Worm (Caenorhabditis elegans) whole organism, L2 larva: ENCODE data around the gene K09E2.2.

Experiments used
- F13H6.1 ChIP-seq: sonication (generic microtip); optimal IDR thresholded peaks from 2 replicates; lab custom pipeline; 2016; ENCODE audit warnings: missing genetic modification characterization, missing compliant biosample characterization
- R02D3.7 ChIP-seq: fragments of 150-350 bp; optimal IDR thresholded peaks from 2 replicates; lab custom pipeline; 2014; ENCODE audit warnings: missing biosample characterization, missing genetic modification characterization
- Y55F3AM.14 ChIP-seq: fragments of 200-800 bp; sonication (Bioruptor generic); optimal IDR thresholded peaks from 2 replicates; lab custom pipeline; 2018; ENCODE audit warnings: mild to moderate bottlenecking, missing genetic modification characterization, missing compliant biosample characterization
- ZK546.5 ChIP-seq: sonication (generic microtip); optimal IDR thresholded peaks from 2 replicates; lab custom pipeline; 2017; ENCODE audit warnings: missing biosample characterization, missing genetic modification characterization
- aly-2 ChIP-seq: fragments of 150-350 bp; optimal IDR thresholded peaks from 2 replicates; lab custom pipeline; 2014; ENCODE audit warnings: missing biosample characterization, missing genetic modification characterization
- ama-1 ChIP-seq: fragments of 150-350 bp; optimal IDR thresholded peaks from 2 replicates; lab custom pipeline; 2018; ENCODE audit warnings: inconsistent platforms
- blmp-1 ChIP-seq: sonication (generic microtip); optimal IDR thresholded peaks from 2 replicates; lab custom pipeline; 2017; ENCODE audit warnings: missing genetic modification characterization, mild to moderate bottlenecking, missing compliant biosample characterization, antibody characterized with exemption, moderate library complexity; ENCODE audit not compliant: insufficient read depth
- crh-2 ChIP-seq: sonication (generic microtip); optimal IDR thresholded peaks from 2 replicates; lab custom pipeline; 2017; ENCODE audit warnings: missing biosample characterization, missing genetic modification characterization
- egl-27 ChIP-seq: sonication (generic microtip); optimal IDR thresholded peaks from 3 replicates; lab custom pipeline; 2017; ENCODE audit warnings: missing biosample characterization, missing genetic modification reagents, missing genetic modification characterization
- elt-1 ChIP-seq: fragments of 150-350 bp; optimal IDR thresholded peaks from 2 replicates; lab custom pipeline; 2014; ENCODE audit warnings: missing biosample characterization, missing genetic modification characterization
- fos-1 ChIP-seq: fragments of 150-350 bp; optimal IDR thresholded peaks from 2 replicates; lab custom pipeline; 2014; ENCODE audit warnings: missing biosample characterization, missing genetic modification characterization
- gmeb-1 ChIP-seq: fragments of 150-350 bp; optimal IDR thresholded peaks from 2 replicates; lab custom pipeline; 2014; ENCODE audit warnings: missing biosample characterization, missing genetic modification characterization
- lin-11 ChIP-seq: fragments of 150-350 bp; sonication (generic microtip); optimal IDR thresholded peaks from 2 replicates; lab custom pipeline; 2014; ENCODE audit warnings: missing biosample characterization, missing genetic modification characterization, inconsistent platforms, mixed read lengths
- lin-39 ChIP-seq: fragments of 150-350 bp; optimal IDR thresholded peaks from 2 replicates; lab custom pipeline; 2014; ENCODE audit warnings: missing biosample characterization, missing genetic modification reagents, missing genetic modification characterization
- mab-5 ChIP-seq: fragments of 150-350 bp; optimal IDR thresholded peaks from 2 replicates; lab custom pipeline; 2014; ENCODE audit warnings: missing biosample characterization, missing genetic modification characterization
- mbf-1 ChIP-seq: sonication (generic microtip); optimal IDR thresholded peaks from 2 replicates; lab custom pipeline; 2017; ENCODE audit warnings: missing biosample characterization, missing genetic modification characterization
- nhr-10 ChIP-seq: sonication (generic microtip); optimal IDR thresholded peaks from 2 replicates; lab custom pipeline; 2017; ENCODE audit warnings: missing biosample characterization, missing genetic modification characterization
- nhr-11 ChIP-seq: fragments of 150-350 bp; optimal IDR thresholded peaks from 2 replicates; lab custom pipeline; 2014; ENCODE audit warnings: missing biosample characterization, missing genetic modification characterization
- nhr-129 ChIP-seq: fragments of 150-350 bp; optimal IDR thresholded peaks from 2 replicates; lab custom pipeline; 2014; ENCODE audit warnings: missing biosample characterization, missing genetic modification characterization
- nhr-21 ChIP-seq: fragments of 150-350 bp; optimal IDR thresholded peaks from 2 replicates; lab custom pipeline; 2014; ENCODE audit warnings: missing biosample characterization, missing genetic modification characterization
- nhr-237 ChIP-seq: fragments of 150-350 bp; optimal IDR thresholded peaks from 2 replicates; lab custom pipeline; 2014; ENCODE audit warnings: missing biosample characterization, missing genetic modification characterization
- nhr-25 ChIP-seq: fragments of 150-350 bp; sonication (generic microtip); optimal IDR thresholded peaks from 3 replicates; lab custom pipeline; 2014; ENCODE audit warnings: missing biosample characterization, missing genetic modification characterization
- nhr-6 ChIP-seq: fragments of 150-350 bp; optimal IDR thresholded peaks from 2 replicates; lab custom pipeline; 2014; ENCODE audit warnings: missing biosample characterization, missing genetic modification characterization
- nhr-77 ChIP-seq: fragments of 150-350 bp; optimal IDR thresholded peaks from 2 replicates; lab custom pipeline; 2014; ENCODE audit warnings: missing biosample characterization, missing genetic modification characterization
- skn-1 ChIP-seq: sonication (generic microtip); optimal IDR thresholded peaks from 2 replicates; lab custom pipeline; 2017; ENCODE audit warnings: missing biosample characterization, missing genetic modification characterization
- sma-9 ChIP-seq, 2 experiments: fragments of 150-350 bp in 1 of 2; sonication (generic microtip) in 1 of 2; optimal IDR thresholded peaks; 2 replicates each; lab custom pipeline; 2014 to 2016; ENCODE audit warnings: missing genetic modification characterization in 2 of 2, mild to moderate bottlenecking in 1 of 2, missing biosample characterization in 1 of 2, missing compliant biosample characterization in 1 of 2, missing genetic modification reagents in 1 of 2, moderate library complexity in 1 of 2
- unc-39 ChIP-seq: fragments of 150-350 bp; optimal IDR thresholded peaks from 2 replicates; lab custom pipeline; 2014; ENCODE audit warnings: missing biosample characterization, missing genetic modification characterization
- unc-55 ChIP-seq: fragments of 150-350 bp; sonication (generic microtip); optimal IDR thresholded peaks from 3 replicates; lab custom pipeline; 2014; ENCODE audit warnings: missing biosample characterization, missing genetic modification reagents, missing genetic modification characterization
- unc-62 ChIP-seq: fragments of 150-350 bp; optimal IDR thresholded peaks from 2 replicates; lab custom pipeline; 2014; ENCODE audit warnings: missing biosample characterization, missing genetic modification reagents, missing genetic modification characterization
- ztf-11 ChIP-seq: sonication (generic microtip); optimal IDR thresholded peaks from 2 replicates; lab custom pipeline; 2017; ENCODE audit warnings: missing biosample characterization, missing genetic modification characterization
- ztf-4 ChIP-seq: fragments of 150-350 bp; optimal IDR thresholded peaks from 2 replicates; lab custom pipeline; 2014; ENCODE audit warnings: missing biosample characterization, missing genetic modification characterization

K09E2.2 gene

DNA sequence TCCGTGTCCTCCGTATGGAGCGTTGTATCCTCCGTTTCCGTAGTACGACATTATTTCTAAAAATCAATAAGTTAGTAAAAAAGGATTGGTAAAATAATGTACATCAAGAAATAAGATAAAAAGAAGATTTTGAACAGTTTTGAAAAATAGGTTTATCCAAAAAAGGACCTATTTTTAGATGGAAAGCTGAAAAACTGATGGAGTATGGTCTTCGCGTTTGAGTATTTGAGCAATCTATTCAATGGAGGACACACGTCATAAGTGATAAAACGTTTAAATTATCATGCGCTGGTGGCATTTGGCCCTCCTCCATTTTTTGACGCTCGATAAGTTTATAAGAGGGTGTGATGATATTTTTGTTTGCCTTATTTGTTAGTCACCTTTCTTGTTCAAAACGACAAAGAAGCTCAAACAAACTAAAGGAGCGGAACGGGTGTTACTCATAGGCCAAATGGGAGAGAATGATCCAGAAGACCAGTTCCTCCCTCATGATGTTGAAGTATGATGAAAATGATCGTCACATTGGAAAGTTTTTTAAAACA lies 41.0 kb downstream of the K09E2.2 start, which contains the start of gene F53A9.6:
Gene F53A9.6, minus strand, starts transcription at position 51 of the 542 bp plus-strand sequence.
- TF ChIP-seq blmp-1 (no peak), gmeb-1 (tag; lab: Kevin White, UChicago) (peak; percentile 19), fos-1 (tag; lab: Kevin White, UChicago) (peak; percentile 63), nhr-237 (tag; lab: Kevin White, UChicago) (no peak), egl-27 (tag; lab: Kevin White, UChicago) (no peak), sma-9 (GFP tag; optimal IDR thresholded peaks at IDR 0.05; lab: Kevin White, UChicago) (peak; percentile 39), sma-9 (tag; optimal IDR thresholded peaks at IDR 0.05; lab: Kevin White, UChicago) (no peak), R02D3.7 (tag; lab: Kevin White, UChicago) (no peak), F13H6.1 (tag; lab: Kevin White, UChicago) (no peak), unc-39 (tag; lab: Kevin White, UChicago) (no peak)

DNA sequence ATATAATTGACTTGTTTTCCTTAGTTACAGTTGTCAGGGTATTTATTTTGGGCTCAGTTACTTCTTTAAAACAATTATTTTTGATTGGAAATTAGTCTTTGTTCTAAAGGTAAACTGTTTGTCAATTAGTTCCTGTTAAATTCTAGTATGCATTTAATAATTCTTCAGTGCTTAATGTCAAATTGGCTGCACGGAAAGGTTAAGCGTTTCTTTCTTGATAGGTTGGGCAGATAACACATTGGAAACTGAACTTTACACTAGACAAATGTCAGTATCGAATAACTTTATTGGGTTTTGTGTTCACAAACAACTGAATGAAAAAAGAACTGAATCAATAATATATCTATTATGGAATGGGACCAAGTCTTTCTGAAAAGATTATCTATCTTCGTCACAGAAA lies 42.0 kb downstream of the K09E2.2 start:
- TF ChIP-seq fos-1 (tag; lab: Kevin White, UChicago) (peak; percentile 36), skn-1 (tag; lab: Kevin White, UChicago) (no peak), nhr-21 (tag; lab: Kevin White, UChicago) (no peak), crh-2 (tag; lab: Kevin White, UChicago) (no peak)

DNA sequence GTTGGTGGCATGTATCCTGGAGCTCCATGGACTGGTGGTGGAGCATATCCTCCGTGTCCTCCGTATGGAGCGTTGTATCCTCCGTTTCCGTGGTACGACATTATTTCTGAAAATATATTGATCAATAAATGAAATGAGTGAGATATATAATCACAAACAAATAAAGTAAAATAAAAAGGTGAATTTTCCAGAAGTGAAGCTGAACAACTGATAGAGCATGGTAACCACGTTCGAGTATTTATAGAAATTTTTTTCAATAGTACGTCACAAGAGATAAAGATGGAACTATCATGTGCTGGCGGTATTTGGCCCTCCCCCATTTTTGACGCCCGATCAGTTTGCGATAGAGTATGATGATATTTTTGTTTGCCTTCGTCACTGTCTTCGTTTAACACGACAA lies 44.0 kb downstream of the K09E2.2 start, which contains the start of gene F53A9.7:
Gene F53A9.7, minus strand, starts transcription at position 101 of the 400 bp plus-strand sequence.
- TF ChIP-seq nhr-6 (tag; lab: Kevin White, UChicago) (no peak), nhr-11 (tag; lab: Kevin White, UChicago) (no peak), unc-55 (GFP tag; lab: Kevin White, UChicago) (no peak), nhr-77 (tag; lab: Kevin White, UChicago) (no peak), lin-39 (tag; lab: Kevin White, UChicago) (no peak), mbf-1 (tag; lab: Kevin White, UChicago) (no peak), ZK546.5 (tag; lab: Kevin White, UChicago) (no peak), gmeb-1 (tag; lab: Kevin White, UChicago) (no peak), F13H6.1 (tag; lab: Kevin White, UChicago) (no peak), ama-1 (lab: Kevin White, UChicago) (no peak)

DNA sequence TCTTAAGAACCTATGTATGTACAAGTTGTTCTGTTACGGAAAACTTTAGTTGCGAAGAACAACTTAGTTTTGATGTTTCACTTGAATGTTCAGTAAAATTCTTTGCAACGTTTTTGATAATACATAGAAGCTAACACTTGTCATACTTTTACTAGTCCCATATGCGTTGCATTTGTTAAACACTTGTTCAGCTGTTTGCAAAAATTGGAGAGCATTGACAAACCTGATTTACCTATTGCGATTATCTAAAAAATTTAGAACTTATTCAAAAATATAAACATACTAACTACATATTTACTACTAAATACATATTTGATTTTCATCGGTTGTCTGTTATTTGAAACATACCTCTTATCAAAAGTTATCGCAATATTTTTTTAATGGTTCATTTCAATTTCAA lies 45.3 kb downstream of the K09E2.2 start:
- TF ChIP-seq Y55F3AM.14 (GFP tag; lab: Kevin White, UChicago) (no peak), nhr-237 (tag; lab: Kevin White, UChicago) (no peak), aly-2 (tag; lab: Kevin White, UChicago) (no peak), R02D3.7 (tag; lab: Kevin White, UChicago) (no peak), ZK546.5 (tag; lab: Kevin White, UChicago) (no peak), nhr-10 (tag; lab: Kevin White, UChicago) (no peak), fos-1 (tag; lab: Kevin White, UChicago) (no peak)

DNA sequence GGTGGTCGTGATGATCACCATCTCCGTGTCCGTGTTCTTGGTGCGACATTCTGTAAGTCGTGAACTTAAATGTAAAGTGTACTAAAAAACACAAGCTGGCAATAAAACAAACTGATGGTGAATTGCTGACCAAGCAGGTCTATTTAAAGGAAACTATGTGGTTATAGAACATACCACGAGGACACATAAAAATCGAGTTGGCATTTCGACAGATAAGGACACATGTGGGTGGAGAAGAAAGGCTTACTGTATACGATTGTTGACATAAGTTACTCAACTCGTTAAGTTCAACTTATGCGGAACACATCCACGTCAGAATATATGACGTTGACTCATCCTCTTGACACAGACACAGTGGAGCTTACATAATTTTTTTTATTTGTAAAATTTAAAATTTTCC lies 46.0 kb downstream of the K09E2.2 start, which contains the start of gene F53A9.8:
Gene F53A9.8, minus strand, starts transcription at position 49 of the 400 bp plus-strand sequence.
- TF ChIP-seq sma-9 (GFP tag; optimal IDR thresholded peaks at IDR 0.05; lab: Kevin White, UChicago) (peak; percentile 55), sma-9 (tag; optimal IDR thresholded peaks at IDR 0.05; lab: Kevin White, UChicago) (no peak), crh-2 (tag; lab: Kevin White, UChicago) (peak; percentile 51), elt-1 (tag; lab: Kevin White, UChicago) (no peak), lin-11 (tag; lab: Kevin White, UChicago) (no peak), ama-1 (lab: Kevin White, UChicago) (no peak), nhr-129 (tag; lab: Kevin White, UChicago) (no peak), fos-1 (tag; lab: Kevin White, UChicago) (peak; percentile 41), ztf-11 (tag; lab: Kevin White, UChicago) (no peak), ZK546.5 (tag; lab: Kevin White, UChicago) (no peak)

DNA sequence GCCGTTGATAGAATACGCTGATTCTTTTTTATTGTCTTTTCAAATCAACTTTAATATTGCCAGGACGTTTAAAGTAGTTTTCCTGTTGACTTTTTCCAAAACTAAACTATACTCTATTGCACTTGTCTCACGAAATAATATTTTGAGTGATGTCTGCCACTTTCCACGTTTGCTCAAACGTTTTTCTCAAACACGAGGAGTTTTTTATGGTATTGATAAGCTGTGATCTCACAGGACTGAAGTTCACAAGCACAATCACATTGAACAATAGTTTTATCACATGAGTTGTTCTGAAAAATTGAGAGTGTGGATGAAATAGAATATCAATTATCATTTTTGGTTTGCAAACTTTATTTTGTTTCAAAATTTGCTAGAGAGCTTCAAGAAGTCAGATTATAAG lies 47.0 kb downstream of the K09E2.2 start:
- no peak for TF ChIP-seq nhr-10 (tag; lab: Kevin White, UChicago)
- TF ChIP-seq skn-1 (tag; lab: Kevin White, UChicago): no peak
- TF ChIP-seq ZK546.5 (tag; lab: Kevin White, UChicago): no peak
- TF ChIP-seq sma-9 (GFP tag; optimal IDR thresholded peaks at IDR 0.05; lab: Kevin White, UChicago): peak; percentile 12
- TF ChIP-seq sma-9 (tag; optimal IDR thresholded peaks at IDR 0.05; lab: Kevin White, UChicago): no peak
- no peak for TF ChIP-seq unc-62 (GFP tag; lab: Kevin White, UChicago)
- no peak for TF ChIP-seq ztf-11 (tag; lab: Kevin White, UChicago)
- TF ChIP-seq mab-5: no peak
- TF ChIP-seq nhr-6 (tag; lab: Kevin White, UChicago): no peak
- no peak for TF ChIP-seq ztf-4 (tag; lab: Kevin White, UChicago)
- TF ChIP-seq fos-1 (tag; lab: Kevin White, UChicago): no peak
- TF ChIP-seq aly-2 (tag; lab: Kevin White, UChicago): no peak
- TF ChIP-seq ama-1 (lab: Kevin White, UChicago): no peak
- peak; percentile 10 for TF ChIP-seq F13H6.1 (tag; lab: Kevin White, UChicago)
- TF ChIP-seq nhr-25 (tag; lab: Kevin White, UChicago): no peak
- TF ChIP-seq crh-2 (tag; lab: Kevin White, UChicago): no peak
- TF ChIP-seq, all 48 proteins: peak for 2
